Fruit fly (Drosophila melanogaster) S2 (cell line): ENCODE measurements around the gene CG46521.
"Not testable (repeated sequence)": the region's sequence is repeated elsewhere in the genome, so short reads cannot be mapped to it uniquely, and the experiment has no call there.

Experiments
- CG8478 ChIP-seq: fragments of >200 bp; optimal IDR thresholded peaks from 2 replicates; lab custom pipeline; 2018
- CTCF ChIP-seq, 2 experiments: fragments of >200 bp; optimal IDR thresholded peaks; 2 replicates each; lab custom pipeline; 2018

The CG46521 gene

DNA sequence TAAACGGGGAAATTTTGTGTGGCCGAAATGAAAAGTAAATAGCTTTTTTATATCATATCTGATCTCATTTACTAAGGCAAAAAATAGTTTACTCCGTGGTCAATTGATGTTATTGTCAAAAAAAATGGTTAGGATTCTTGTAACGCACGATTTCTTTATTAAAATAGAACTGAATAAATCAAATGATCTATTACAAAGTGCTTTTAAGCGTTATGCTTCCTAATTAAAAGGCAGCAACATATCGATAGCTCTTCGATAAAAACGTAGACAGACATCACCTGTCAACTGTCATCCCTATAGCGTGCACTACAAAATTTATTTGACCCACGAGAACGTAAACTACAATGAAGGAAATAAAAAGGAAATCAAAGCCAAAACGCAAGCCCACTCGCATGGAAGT, at the start of gene CG46521:
TSS of gene CG46521 (plus strand) at position 301 of the 400 bp plus-strand sequence.
- not testable (repeated sequence) for TF ChIP-seq CTCF (optimal IDR thresholded peaks at IDR 0.05; lab: Kevin White, UChicago); CG8478 (lab: Kevin White, UChicago)

DNA sequence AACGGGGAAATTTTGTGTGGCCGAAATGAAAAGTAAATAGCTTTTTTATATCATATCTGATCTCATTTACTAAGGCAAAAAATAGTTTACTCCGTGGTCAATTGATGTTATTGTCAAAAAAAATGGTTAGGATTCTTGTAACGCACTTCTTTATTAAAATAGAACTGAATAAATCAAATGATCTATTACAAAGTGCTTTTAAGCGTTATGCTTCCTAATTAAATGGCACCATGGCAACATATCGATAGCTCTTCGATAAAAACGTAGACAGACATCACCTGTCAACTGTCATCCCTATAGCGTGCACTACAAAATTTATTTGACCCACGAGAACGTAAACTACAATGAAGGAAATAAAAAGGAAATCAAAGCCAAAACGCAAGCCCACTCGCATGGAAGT, 49.4 kb upstream of the CG46521 start, which contains the start of gene CG46513:
TSS of gene CG46513 (plus strand) at position 301 of the 400 bp plus-strand sequence.
- not testable (repeated sequence) for TF ChIP-seq CG8478 (lab: Kevin White, UChicago); CTCF (optimal IDR thresholded peaks at IDR 0.05; lab: Kevin White, UChicago)

DNA sequence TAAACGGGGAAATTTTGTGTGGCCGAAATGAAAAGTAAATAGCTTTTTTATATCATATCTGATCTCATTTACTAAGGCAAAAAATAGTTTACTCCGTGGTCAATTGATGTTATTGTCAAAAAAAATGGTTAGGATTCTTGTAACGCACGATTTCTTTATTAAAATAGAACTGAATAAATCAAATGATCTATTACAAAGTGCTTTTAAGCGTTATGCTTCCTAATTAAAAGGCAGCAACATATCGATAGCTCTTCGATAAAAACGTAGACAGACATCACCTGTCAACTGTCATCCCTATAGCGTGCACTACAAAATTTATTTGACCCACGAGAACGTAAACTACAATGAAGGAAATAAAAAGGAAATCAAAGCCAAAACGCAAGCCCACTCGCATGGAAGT, 44.5 kb upstream of the CG46521 start, which contains the start of gene CG46514:
TSS of gene CG46514 (plus strand) at position 301 of the 400 bp plus-strand sequence.
- TF ChIP-seq CG8478 (lab: Kevin White, UChicago); CTCF (optimal IDR thresholded peaks at IDR 0.05; lab: Kevin White, UChicago): not testable (repeated sequence)

DNA sequence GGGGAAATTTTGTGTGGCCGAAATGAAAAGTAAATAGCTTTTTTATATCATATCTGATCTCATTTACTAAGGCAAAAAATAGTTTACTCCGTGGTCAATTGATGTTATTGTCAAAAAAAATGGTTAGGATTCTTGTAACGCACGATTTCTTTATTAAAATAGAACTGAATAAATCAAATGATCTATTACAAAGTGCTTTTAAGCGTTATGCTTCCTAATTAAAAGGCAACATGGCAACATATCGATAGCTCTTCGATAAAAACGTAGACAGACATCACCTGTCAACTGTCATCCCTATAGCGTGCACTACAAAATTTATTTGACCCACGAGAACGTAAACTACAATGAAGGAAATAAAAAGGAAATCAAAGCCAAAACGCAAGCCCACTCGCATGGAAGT, 39.5 kb upstream of the CG46521 start, which contains the start of gene CG46515:
TSS of gene CG46515 (plus strand) at position 301 of the 400 bp plus-strand sequence.
- TF ChIP-seq CTCF (optimal IDR thresholded peaks at IDR 0.05; lab: Kevin White, UChicago); CG8478 (lab: Kevin White, UChicago): not testable (repeated sequence)

DNA sequence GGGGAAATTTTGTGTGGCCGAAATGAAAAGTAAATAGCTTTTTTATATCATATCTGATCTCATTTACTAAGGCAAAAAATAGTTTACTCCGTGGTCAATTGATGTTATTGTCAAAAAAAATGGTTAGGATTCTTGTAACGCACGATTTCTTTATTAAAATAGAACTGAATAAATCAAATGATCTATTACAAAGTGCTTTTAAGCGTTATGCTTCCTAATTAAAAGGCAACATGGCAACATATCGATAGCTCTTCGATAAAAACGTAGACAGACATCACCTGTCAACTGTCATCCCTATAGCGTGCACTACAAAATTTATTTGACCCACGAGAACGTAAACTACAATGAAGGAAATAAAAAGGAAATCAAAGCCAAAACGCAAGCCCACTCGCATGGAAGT, 29.3 kb upstream of the CG46521 start, which contains the start of gene CG46516:
TSS of gene CG46516 (plus strand) at position 301 of the 400 bp plus-strand sequence.
- not testable (repeated sequence) for TF ChIP-seq CTCF (optimal IDR thresholded peaks at IDR 0.05; lab: Kevin White, UChicago); CG8478 (lab: Kevin White, UChicago)

DNA sequence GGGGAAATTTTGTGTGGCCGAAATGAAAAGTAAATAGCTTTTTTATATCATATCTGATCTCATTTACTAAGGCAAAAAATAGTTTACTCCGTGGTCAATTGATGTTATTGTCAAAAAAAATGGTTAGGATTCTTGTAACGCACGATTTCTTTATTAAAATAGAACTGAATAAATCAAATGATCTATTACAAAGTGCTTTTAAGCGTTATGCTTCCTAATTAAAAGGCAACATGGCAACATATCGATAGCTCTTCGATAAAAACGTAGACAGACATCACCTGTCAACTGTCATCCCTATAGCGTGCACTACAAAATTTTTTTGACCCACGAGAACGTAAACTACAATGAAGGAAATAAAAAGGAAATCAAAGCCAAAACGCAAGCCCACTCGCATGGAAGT, 24.3 kb upstream of the CG46521 start, which contains the start of gene CG46517:
TSS of gene CG46517 (plus strand) at position 301 of the 400 bp plus-strand sequence.
- not testable (repeated sequence) for TF ChIP-seq CTCF (optimal IDR thresholded peaks at IDR 0.05; lab: Kevin White, UChicago); CG8478 (lab: Kevin White, UChicago)

DNA sequence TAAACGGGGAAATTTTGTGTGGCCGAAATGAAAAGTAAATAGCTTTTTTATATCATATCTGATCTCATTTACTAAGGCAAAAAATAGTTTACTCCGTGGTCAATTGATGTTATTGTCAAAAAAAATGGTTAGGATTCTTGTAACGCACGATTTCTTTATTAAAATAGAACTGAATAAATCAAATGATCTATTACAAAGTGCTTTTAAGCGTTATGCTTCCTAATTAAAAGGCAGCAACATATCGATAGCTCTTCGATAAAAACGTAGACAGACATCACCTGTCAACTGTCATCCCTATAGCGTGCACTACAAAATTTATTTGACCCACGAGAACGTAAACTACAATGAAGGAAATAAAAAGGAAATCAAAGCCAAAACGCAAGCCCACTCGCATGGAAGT, 15.1 kb upstream of the CG46521 start, which contains the start of gene CG46518:
TSS of gene CG46518 (plus strand) at position 301 of the 400 bp plus-strand sequence.
- not testable (repeated sequence) for TF ChIP-seq CG8478 (lab: Kevin White, UChicago); CTCF (optimal IDR thresholded peaks at IDR 0.05; lab: Kevin White, UChicago)

DNA sequence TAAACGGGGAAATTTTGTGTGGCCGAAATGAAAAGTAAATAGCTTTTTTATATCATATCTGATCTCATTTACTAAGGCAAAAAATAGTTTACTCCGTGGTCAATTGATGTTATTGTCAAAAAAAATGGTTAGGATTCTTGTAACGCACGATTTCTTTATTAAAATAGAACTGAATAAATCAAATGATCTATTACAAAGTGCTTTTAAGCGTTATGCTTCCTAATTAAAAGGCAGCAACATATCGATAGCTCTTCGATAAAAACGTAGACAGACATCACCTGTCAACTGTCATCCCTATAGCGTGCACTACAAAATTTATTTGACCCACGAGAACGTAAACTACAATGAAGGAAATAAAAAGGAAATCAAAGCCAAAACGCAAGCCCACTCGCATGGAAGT, 10.1 kb upstream of the CG46521 start, which contains the start of gene CG46519:
TSS of gene CG46519 (plus strand) at position 301 of the 400 bp plus-strand sequence.
- not testable (repeated sequence) for TF ChIP-seq CG8478 (lab: Kevin White, UChicago); CTCF (optimal IDR thresholded peaks at IDR 0.05; lab: Kevin White, UChicago)

DNA sequence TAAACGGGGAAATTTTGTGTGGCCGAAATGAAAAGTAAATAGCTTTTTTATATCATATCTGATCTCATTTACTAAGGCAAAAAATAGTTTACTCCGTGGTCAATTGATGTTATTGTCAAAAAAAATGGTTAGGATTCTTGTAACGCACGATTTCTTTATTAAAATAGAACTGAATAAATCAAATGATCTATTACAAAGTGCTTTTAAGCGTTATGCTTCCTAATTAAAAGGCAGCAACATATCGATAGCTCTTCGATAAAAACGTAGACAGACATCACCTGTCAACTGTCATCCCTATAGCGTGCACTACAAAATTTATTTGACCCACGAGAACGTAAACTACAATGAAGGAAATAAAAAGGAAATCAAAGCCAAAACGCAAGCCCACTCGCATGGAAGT, 5.1 kb upstream of the CG46521 start, which contains the start of gene CG46520:
TSS of gene CG46520 (plus strand) at position 301 of the 400 bp plus-strand sequence.
- not testable (repeated sequence) for TF ChIP-seq CTCF (optimal IDR thresholded peaks at IDR 0.05; lab: Kevin White, UChicago); CG8478 (lab: Kevin White, UChicago)

DNA sequence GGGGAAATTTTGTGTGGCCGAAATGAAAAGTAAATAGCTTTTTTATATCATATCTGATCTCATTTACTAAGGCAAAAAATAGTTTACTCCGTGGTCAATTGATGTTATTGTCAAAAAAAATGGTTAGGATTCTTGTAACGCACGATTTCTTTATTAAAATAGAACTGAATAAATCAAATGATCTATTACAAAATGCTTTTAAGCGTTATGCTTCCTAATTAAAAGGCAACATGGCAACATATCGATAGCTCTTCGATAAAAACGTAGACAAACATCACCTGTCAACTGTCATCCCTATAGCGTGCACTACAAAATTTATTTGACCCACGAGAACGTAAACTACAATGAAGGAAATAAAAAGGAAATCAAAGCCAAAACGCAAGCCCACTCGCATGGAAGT, 4.9 kb downstream of the CG46521 start, which contains the start of gene CG46522:
TSS of gene CG46522 (plus strand) at position 301 of the 400 bp plus-strand sequence.
- not testable (repeated sequence) for TF ChIP-seq CTCF (optimal IDR thresholded peaks at IDR 0.05; lab: Kevin White, UChicago); CG8478 (lab: Kevin White, UChicago)

DNA sequence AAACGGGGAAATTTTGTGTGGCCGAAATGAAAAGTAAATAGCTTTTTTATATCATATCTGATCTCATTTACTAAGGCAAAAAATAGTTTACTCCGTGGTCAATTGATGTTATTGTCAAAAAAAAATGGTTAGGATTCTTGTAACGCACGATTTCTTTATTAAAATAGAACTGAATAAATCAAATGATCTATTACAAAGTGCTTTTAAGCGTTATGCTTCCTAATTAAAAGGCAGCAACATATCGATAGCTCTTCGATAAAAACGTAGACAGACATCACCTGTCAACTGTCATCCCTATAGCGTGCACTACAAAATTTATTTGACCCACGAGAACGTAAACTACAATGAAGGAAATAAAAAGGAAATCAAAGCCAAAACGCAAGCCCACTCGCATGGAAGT, 9.9 kb downstream of the CG46521 start, which contains the start of gene CG41562:
TSS of gene CG41562 (plus strand) at position 301 of the 400 bp plus-strand sequence.
- TF ChIP-seq CG8478 (lab: Kevin White, UChicago); CTCF (optimal IDR thresholded peaks at IDR 0.05; lab: Kevin White, UChicago): not testable (repeated sequence)
